Worm (Caenorhabditis elegans): Measurements from ENCODE around the gene C29E4.14.

DNA sequence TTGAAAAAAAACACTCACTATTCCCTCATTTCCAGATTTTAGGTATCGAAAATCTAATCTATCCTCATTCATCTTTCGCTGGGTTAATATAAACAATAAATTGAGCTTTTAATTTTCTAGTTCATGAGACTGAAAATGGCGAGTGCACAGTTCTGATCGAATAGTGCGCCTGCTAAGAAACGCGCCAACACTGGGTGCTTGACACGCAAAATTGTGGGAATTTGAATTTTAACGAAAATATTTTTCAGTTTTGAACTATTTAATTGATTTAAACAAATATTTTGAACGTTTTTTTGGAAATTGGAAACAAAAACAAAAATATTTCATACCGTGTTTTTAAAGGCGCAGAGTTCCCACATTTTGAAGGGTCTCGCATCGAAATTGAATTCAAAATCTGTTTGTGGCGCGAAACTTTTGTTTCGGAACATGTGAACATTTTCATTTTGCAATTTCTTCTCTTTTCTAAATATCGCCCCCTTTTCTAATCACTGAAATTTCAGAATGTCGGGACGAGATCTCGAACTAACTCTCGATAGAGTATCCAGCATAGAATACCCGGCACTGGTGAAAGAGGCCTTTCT, 8.7 kb downstream of the C29E4.14 start, which contains the start of the genes C29E4.13 and npp-15:
- TF ChIP-seq nfya-2 (GFP tag; IDR thresholded peaks at IDR 0.05) (no peak), nfya-1 (tag; optimal IDR thresholded peaks at IDR 0.05; ENCODE audit: borderline replicate concordance, insufficient read depth) (no peak)
